Worm (Caenorhabditis elegans) whole organism, early embryonic: Measurements from ENCODE around the gene R102.6.

Experiments used
- B0310.2 ChIP-seq: sonication (generic microtip); optimal IDR thresholded peaks from 2 replicates; lab custom pipeline; 2016; ENCODE audit warnings: mild to moderate bottlenecking, missing genetic modification characterization, missing compliant biosample characterization
- F13C5.2 ChIP-seq: sonication (generic microtip); optimal IDR thresholded peaks from 2 replicates; lab custom pipeline; 2017; ENCODE audit warnings: mild to moderate bottlenecking, missing genetic modification characterization, inconsistent platforms, missing compliant biosample characterization
- ama-1 ChIP-seq: fragments of 150-350 bp; optimal IDR thresholded peaks from 2 replicates; lab custom pipeline; 2014
- ceh-36 ChIP-seq: sonication (generic microtip); optimal IDR thresholded peaks from 2 replicates; lab custom pipeline; 2016; ENCODE audit warnings: missing genetic modification characterization, inconsistent platforms, missing compliant biosample characterization
- hmbx-1 ChIP-seq: sonication (generic microtip); optimal IDR thresholded peaks from 2 replicates; lab custom pipeline; 2016; ENCODE audit warnings: mild to moderate bottlenecking, missing genetic modification characterization, missing compliant biosample characterization
- hmg-4 ChIP-seq: fragments of 200-800 bp; sonication (Bioruptor generic); optimal IDR thresholded peaks from 2 replicates; lab custom pipeline; 2018; ENCODE audit warnings: mild to moderate bottlenecking, missing genetic modification characterization, missing compliant biosample characterization
- hnd-1 ChIP-seq: sonication (generic microtip); optimal IDR thresholded peaks from 2 replicates; lab custom pipeline; 2016; ENCODE audit warnings: missing genetic modification characterization, missing compliant biosample characterization
- pes-1 ChIP-seq: fragments of 200-800 bp; sonication (Bioruptor generic); IDR thresholded peaks from 2 replicates; pipeline ENCODE4 v1.3.6; 2022; ENCODE audit warnings: missing genetic modification reagents, missing genetic modification characterization, missing compliant biosample characterization
- sea-1 ChIP-seq: fragments of 200-800 bp; sonication (Bioruptor generic); conservative IDR thresholded peaks from 2 replicates; pipeline ENCODE4 v1.3.6; 2022; ENCODE audit warnings: missing genetic modification characterization, missing compliant biosample characterization
- tbx-11 ChIP-seq: fragments of 200-800 bp; sonication (Bioruptor generic); IDR thresholded peaks from 2 replicates; pipeline ENCODE4 v1.3.6; 2022; ENCODE audit warnings: missing genetic modification characterization, missing compliant biosample characterization
- tbx-37 ChIP-seq: fragments of 200-800 bp; sonication (Bioruptor generic); conservative IDR thresholded peaks from 2 replicates; pipeline ENCODE4 v1.3.6; 2022; ENCODE audit warnings: missing genetic modification reagents, missing genetic modification characterization, missing compliant biosample characterization

DNA sequence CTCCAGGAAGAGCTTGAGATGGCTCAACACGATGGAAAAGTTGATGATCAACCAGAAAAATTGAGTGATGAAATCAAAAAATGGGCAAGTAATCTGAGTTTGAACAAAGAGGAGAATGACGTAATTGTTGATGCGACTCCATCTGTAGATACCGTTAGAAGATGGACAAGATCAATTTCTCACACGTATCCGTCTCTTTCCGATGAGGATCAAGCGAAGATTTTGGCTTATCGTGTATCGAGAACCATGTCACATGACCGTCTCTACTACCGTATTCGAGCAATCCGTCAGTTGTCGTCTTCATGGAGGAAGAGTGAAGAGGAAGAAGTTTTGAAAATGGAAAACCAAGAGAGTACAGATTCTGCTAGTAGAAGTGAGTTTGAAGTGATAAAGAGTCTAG, 12.1 kb upstream of the R102.6 start:
- no peak for TF ChIP-seq hmg-4 (GFP tag; lab: Kevin White, UChicago)
- no peak for TF ChIP-seq hnd-1 (tag; lab: Kevin White, UChicago)
- TF ChIP-seq B0310.2 (tag; lab: Kevin White, UChicago), result no peak
- TF ChIP-seq hmbx-1 (tag; lab: Kevin White, UChicago), result no peak
- no peak for TF ChIP-seq ama-1
- TF ChIP-seq tbx-11 (GFP tag; lab: Robert Waterston, UW), result no peak
- no peak for TF ChIP-seq F13C5.2 (tag; lab: Kevin White, UChicago)
- no peak for TF ChIP-seq tbx-37 (GFP tag; lab: Robert Waterston, UW)
- TF ChIP-seq ceh-36 (tag; lab: Kevin White, UChicago), result no peak
- TF ChIP-seq sea-1 (GFP tag; lab: Robert Waterston, UW), result no peak
- TF ChIP-seq pes-1 (GFP tag; lab: Robert Waterston, UW), result no peak
